Worm (Caenorhabditis elegans): ENCODE data around the gene C15C7.6.

C15C7.6 gene

DNA sequence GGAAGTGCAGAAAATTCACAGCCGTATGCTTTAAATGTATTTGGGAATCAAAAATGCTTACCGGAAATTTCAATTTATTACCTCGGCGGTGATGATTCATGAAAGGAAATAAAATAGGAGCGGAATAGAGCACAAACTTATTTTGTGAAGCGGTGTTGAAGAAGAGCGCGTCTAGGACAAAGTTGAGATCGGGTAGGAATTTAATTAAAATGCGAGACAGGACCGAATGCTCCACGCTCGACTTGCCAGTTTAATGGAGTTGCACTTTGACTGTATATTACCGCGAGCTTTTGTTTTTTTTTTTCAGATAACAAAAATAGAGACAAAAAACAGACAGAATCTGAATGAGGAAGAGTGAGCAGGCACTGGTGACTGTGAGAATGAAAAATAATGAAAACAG is 14.3 kb upstream of the C15C7.6 start:
- TF ChIP-seq K11D2.4 (GFP tag; IDR thresholded peaks at IDR 0.05) = no peak
- no peak for TF ChIP-seq athp-1 (tag; optimal IDR thresholded peaks at IDR 0.05)
- no peak for TF ChIP-seq ztf-3 (GFP tag; optimal IDR thresholded peaks at IDR 0.05)
- TF ChIP-seq snpc-1.1 (tag; optimal IDR thresholded peaks at IDR 0.05; ENCODE audit: insufficient read depth) = no peak
- no peak for TF ChIP-seq F52B5.7 (tag; optimal IDR thresholded peaks at IDR 0.05)
- no peak for TF ChIP-seq ccch-3 (GFP tag; optimal IDR thresholded peaks at IDR 0.05)
- TF ChIP-seq B0261.1 (tag; optimal IDR thresholded peaks at IDR 0.05) = no peak
- TF ChIP-seq rpc-1 (optimal IDR thresholded peaks at IDR 0.05) = no peak
- no peak for TF ChIP-seq rpc-1 (tag; optimal IDR thresholded peaks at IDR 0.05)
- TF ChIP-seq lin-54 (GFP tag; optimal IDR thresholded peaks at IDR 0.05) = no peak
- TF ChIP-seq attf-5 (GFP tag; optimal IDR thresholded peaks at IDR 0.05) = no peak
- TF ChIP-seq pha-4 (tag; optimal IDR thresholded peaks at IDR 0.05) = no peak
- no peak for TF ChIP-seq chd-7 (tag; optimal IDR thresholded peaks at IDR 0.05)
- TF ChIP-seq madf-10 (tag; optimal IDR thresholded peaks at IDR 0.05) = no peak
- TF ChIP-seq snpc-3.4 (tag; optimal IDR thresholded peaks at IDR 0.05) = no peak
- TF ChIP-seq C06A6.2 (GFP tag; conservative IDR thresholded peaks at IDR 0.05) = no peak
- no peak for TF ChIP-seq dpl-1 (GFP tag; optimal IDR thresholded peaks at IDR 0.05)
- no peak for TF ChIP-seq egrh-3 (GFP tag; IDR thresholded peaks at IDR 0.05)

DNA sequence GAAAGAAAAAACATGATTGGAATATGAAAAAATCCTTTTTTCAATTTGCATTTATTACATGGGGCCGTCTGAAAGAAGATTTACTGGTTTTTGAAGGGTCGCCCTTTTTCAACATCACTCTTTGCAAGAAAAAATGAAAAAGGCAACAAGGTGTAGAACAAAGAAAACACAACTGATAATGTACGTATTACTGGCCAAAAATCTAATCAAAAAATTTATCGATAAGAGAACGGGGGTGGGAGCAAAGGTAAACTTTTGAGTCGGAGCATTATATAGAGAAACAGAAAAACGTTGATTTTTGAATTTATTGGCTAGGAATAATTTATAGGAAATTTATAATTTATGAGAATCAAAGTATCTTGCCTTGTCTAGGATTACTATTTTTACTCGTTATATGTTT is 11.5 kb upstream of the C15C7.6 start:
- no peak for TF ChIP-seq Y95B8A.8 (GFP tag; IDR thresholded peaks at IDR 0.05)
- TF ChIP-seq nhr-80 (tag; optimal IDR thresholded peaks at IDR 0.05) = peak; percentile 57
- TF ChIP-seq lin-40 (tag; optimal IDR thresholded peaks at IDR 0.05) = no peak
- TF ChIP-seq cebp-2 (GFP tag; IDR thresholded peaks at IDR 0.05) = no peak
- no peak for TF ChIP-seq lin-35 (GFP tag; optimal IDR thresholded peaks at IDR 0.05)

ce11 chrX:3181376-3181775 is 11.0 kb upstream of the C15C7.6 start:
- TF ChIP-seq attf-3 (GFP tag; conservative IDR thresholded peaks at IDR 0.05) = no peak
- no peak for TF ChIP-seq ceh-100 (GFP tag; IDR thresholded peaks at IDR 0.05)
- peak; percentile 61 for TF ChIP-seq zfh-2 (GFP tag; conservative IDR thresholded peaks at IDR 0.05)

ce11 chrX:3178501-3178900 is 8.1 kb upstream of the C15C7.6 start, which contains the start of gene klp-4:
klp-4 (minus strand) TSS chrX:3178701.
- no peak for TF ChIP-seq madf-8 (GFP tag; conservative IDR thresholded peaks at IDR 0.05)
- no peak for TF ChIP-seq hmg-1.2 (GFP tag; IDR thresholded peaks at IDR 0.05)
- no peak for TF ChIP-seq hlh-12 (tag; optimal IDR thresholded peaks at IDR 0.05)
- TF ChIP-seq T07F8.4 (tag; optimal IDR thresholded peaks at IDR 0.05) = no peak
- TF ChIP-seq ztf-28 (GFP tag; IDR thresholded peaks at IDR 0.05) = no peak

ce11 chrX:3176728-3177127 is 6.4 kb upstream of the C15C7.6 start:
- TF ChIP-seq snpc-1.3 (tag; optimal IDR thresholded peaks at IDR 0.05; ENCODE audit: insufficient read depth) = no peak
- no peak for TF ChIP-seq aptf-3 (GFP tag; IDR thresholded peaks at IDR 0.05)
- no peak for TF ChIP-seq F33H1.4 (GFP tag; IDR thresholded peaks at IDR 0.05)
- no peak for TF ChIP-seq F57A8.1 (GFP tag; optimal IDR thresholded peaks at IDR 0.05)
- TF ChIP-seq nfyb-1 (GFP tag; IDR thresholded peaks at IDR 0.05) = no peak
- TF ChIP-seq chd-7 (tag; optimal IDR thresholded peaks at IDR 0.05) = no peak
- no peak for TF ChIP-seq die-1 (tag; optimal IDR thresholded peaks at IDR 0.05)
- no peak for TF ChIP-seq F22D6.2 (tag; optimal IDR thresholded peaks at IDR 0.05)
- no peak for TF ChIP-seq B0336.3 (GFP tag; IDR thresholded peaks at IDR 0.05)
- TF ChIP-seq efl-1 (GFP tag; optimal IDR thresholded peaks at IDR 0.05) = no peak
- no peak for TF ChIP-seq tbp1 (GFP tag; optimal IDR thresholded peaks at IDR 0.05)
- TF ChIP-seq lin-40 (tag; optimal IDR thresholded peaks at IDR 0.05) = no peak
- no peak for TF ChIP-seq somi-1 (GFP tag; optimal IDR thresholded peaks at IDR 0.05)
- no peak for TF ChIP-seq nhr-90 (tag; optimal IDR thresholded peaks at IDR 0.05)
- no peak for TF ChIP-seq F10E7.11 (tag; optimal IDR thresholded peaks at IDR 0.05)
- no peak for TF ChIP-seq Y67H2A.10 (GFP tag; conservative IDR thresholded peaks at IDR 0.05)

Data from whole organism, young adult.